Worm (Caenorhabditis elegans): ENCODE data around the gene rom-2.

rom-2 gene

DNA sequence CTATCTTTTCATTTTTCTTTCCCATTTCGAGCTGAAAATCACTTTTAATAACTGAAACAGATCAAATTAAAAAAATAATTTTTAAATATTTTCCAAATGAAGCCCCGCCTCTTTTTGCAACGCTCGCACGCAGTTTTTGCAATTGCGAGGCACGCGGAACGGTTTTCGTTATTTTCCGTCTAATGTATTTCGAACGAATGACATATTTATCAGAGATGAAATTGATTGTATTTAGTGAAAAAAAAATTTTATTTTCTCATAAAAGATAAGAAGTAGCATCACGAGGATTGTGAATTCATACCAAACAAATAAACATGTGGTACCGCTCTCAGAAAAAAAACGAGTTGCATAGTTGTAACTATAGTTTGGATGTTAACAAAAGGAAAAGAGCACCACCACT lies 34.4 kb upstream of the rom-2 start, which contains the start of gene rpac-19 (continued):
- TF ChIP-seq cebp-2 (GFP tag; IDR thresholded peaks at IDR 0.05) (no peak), rcor-1 (GFP tag; IDR thresholded peaks at IDR 0.05) (peak; percentile 53; the same call in 1 of the 2 replicates), snpc-1.1 (tag; optimal IDR thresholded peaks at IDR 0.05; ENCODE audit: insufficient read depth) (peak; percentile 67), hlh-12 (tag; optimal IDR thresholded peaks at IDR 0.05) (no peak), F55B11.4 (tag; optimal IDR thresholded peaks at IDR 0.05; ENCODE audit: borderline replicate concordance, insufficient read depth) (no peak), pbrm-1 (GFP tag; IDR thresholded peaks at IDR 0.05) (peak; percentile 85), B0336.3 (GFP tag; IDR thresholded peaks at IDR 0.05) (peak; percentile 76), somi-1 (GFP tag; optimal IDR thresholded peaks at IDR 0.05) (peak; percentile 61), nfya-1 (tag; optimal IDR thresholded peaks at IDR 0.05; ENCODE audit: borderline replicate concordance, insufficient read depth) (no peak), fkh-3 (tag; optimal IDR thresholded peaks at IDR 0.05) (no peak), madf-8 (GFP tag; conservative IDR thresholded peaks at IDR 0.05) (peak; percentile 32), tbp1 (GFP tag; optimal IDR thresholded peaks at IDR 0.05) (peak; percentile 65), rec-8 (tag; optimal IDR thresholded peaks at IDR 0.05) (peak in 1 of 2 experiments; percentile 57), him-1 (tag; optimal IDR thresholded peaks at IDR 0.05) (peak; percentile 6), Y53F4B.3 (GFP tag; IDR thresholded peaks at IDR 0.05) (no peak), ccch-3 (GFP tag; optimal IDR thresholded peaks at IDR 0.05) (no peak), snpc-4 (GFP tag; optimal IDR thresholded peaks at IDR 0.05) (no peak), snpc-4 (tag; optimal IDR thresholded peaks at IDR 0.05) (peak in 3 of 4 experiments; percentile 55 to 76 (median 58)), dox-1 (GFP tag; IDR thresholded peaks at IDR 0.05) (no peak), nfyb-1 (GFP tag; IDR thresholded peaks at IDR 0.05) (peak; percentile 83; the same call in 1 of the 2 replicates), B0261.1 (tag; optimal IDR thresholded peaks at IDR 0.05) (no peak), tlf-1 (GFP tag; optimal IDR thresholded peaks at IDR 0.05) (peak; percentile 86), hmg-1.2 (GFP tag; IDR thresholded peaks at IDR 0.05) (peak; percentile 45), Y67H2A.10 (GFP tag; conservative IDR thresholded peaks at IDR 0.05) (peak; percentile 35; the same call in 1 of the 2 replicates), Y53G8AR.9 (GFP tag; conservative IDR thresholded peaks at IDR 0.05) (peak; percentile 82; the same call in 1 of the 2 replicates), athp-1 (tag; optimal IDR thresholded peaks at IDR 0.05) (peak; percentile 83), nhr-80 (tag; optimal IDR thresholded peaks at IDR 0.05) (peak; percentile 62), K11D2.4 (GFP tag; IDR thresholded peaks at IDR 0.05) (peak; percentile 33; the same call in 1 of the 2 replicates), Y95B8A.8 (GFP tag; IDR thresholded peaks at IDR 0.05) (peak; percentile 90), C06A6.2 (GFP tag; conservative IDR thresholded peaks at IDR 0.05) (peak; percentile 62; the same call in 1 of the 2 replicates), tbx-9 (tag; optimal IDR thresholded peaks at IDR 0.05; ENCODE audit: borderline replicate concordance) (no peak), ceh-40 (GFP tag; IDR thresholded peaks at IDR 0.05) (no peak), ceh-91 (GFP tag; IDR thresholded peaks at IDR 0.05) (no peak), ztf-26 (tag; optimal IDR thresholded peaks at IDR 0.05) (peak; percentile 76), ztf-28 (GFP tag; IDR thresholded peaks at IDR 0.05) (no peak)

DNA sequence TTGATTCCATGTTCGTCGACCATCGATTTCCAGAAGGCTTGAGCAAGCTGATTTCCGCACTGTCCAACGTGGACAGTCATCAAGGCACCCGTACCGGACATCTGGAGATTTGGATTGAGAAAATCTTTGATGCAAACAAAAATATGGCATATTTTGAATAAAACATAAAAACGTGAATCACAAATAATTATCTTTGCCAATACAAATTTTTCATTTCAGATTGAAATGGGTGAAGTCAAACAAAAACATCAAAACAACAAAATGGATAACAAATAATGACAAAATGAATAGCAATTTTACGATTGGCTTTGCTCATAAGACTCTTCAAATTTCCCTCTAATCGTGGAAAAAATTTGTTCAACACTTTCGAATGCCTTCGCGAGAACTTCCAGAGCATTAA lies 33.6 kb upstream of the rom-2 start, which contains the start of gene tbg-1:
tbg-1 (minus strand) TSS at position 101 of the 400 bp plus-strand sequence.
- no peak for TF ChIP-seq nhr-90 (tag; optimal IDR thresholded peaks at IDR 0.05)
- TF ChIP-seq F49E8.2 (tag; optimal IDR thresholded peaks at IDR 0.05; ENCODE audit: insufficient read depth): no peak
- TF ChIP-seq F23B12.7 (tag; optimal IDR thresholded peaks at IDR 0.05; ENCODE audit: insufficient read depth): no peak
- no peak for TF ChIP-seq dpff-1 (tag; optimal IDR thresholded peaks at IDR 0.05)
- TF ChIP-seq cebp-2 (GFP tag; IDR thresholded peaks at IDR 0.05): no peak
- no peak for TF ChIP-seq K12H6.12 (tag; optimal IDR thresholded peaks at IDR 0.05)
- no peak for TF ChIP-seq rpc-1 (optimal IDR thresholded peaks at IDR 0.05)
- TF ChIP-seq rpc-1 (tag; optimal IDR thresholded peaks at IDR 0.05): no peak
- TF ChIP-seq pbrm-1 (GFP tag; IDR thresholded peaks at IDR 0.05): no peak
- TF ChIP-seq ceh-27 (GFP tag; optimal IDR thresholded peaks at IDR 0.05): no peak
- TF ChIP-seq madf-10 (tag; optimal IDR thresholded peaks at IDR 0.05): no peak
- no peak for TF ChIP-seq nhr-80 (tag; optimal IDR thresholded peaks at IDR 0.05)

All from whole organism, young adult.